Worm (Caenorhabditis elegans): ENCODE results near the gene T28D9.16.
A peak's percentile ranks its signal among the peaks of the same experiment; 100 is the strongest.

The T28D9.16 gene

DNA sequence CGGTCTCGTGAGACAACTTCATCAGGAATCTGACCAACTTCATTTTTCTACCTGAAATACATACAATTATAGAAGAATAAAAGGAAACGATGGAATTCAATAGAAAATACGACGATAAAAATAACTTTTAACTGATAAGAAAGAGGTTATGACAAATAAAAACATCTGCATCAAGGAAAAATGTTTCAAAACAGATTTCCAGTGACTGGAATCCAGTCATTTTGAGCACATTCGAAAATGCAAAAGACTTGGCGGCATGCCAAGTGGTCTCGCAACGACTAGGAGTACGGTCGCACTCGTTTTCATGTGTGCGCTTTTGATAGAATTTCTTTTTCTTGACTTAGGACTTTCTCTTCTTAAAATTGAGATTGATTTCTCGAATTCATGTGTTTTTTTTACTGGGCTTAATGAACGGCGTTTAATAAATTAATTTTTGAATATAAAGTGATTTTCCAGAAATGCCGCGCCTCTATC, 14.3 kb downstream of the T28D9.16 start, which contains the start of the genes snr-3 and rsp-5:
Gene snr-3 (minus strand): TSS at position 51 of the 474 bp plus-strand sequence.
Gene rsp-5 (plus strand): TSS at position 455 of the 474 bp plus-strand sequence.
- peak; percentile 68 for TF ChIP-seq nhr-77 (tag; optimal IDR thresholded peaks at IDR 0.05)
- TF ChIP-seq C16A3.4 (tag; optimal IDR thresholded peaks at IDR 0.05) = peak; percentile 76
- TF ChIP-seq nhr-20 (tag; optimal IDR thresholded peaks at IDR 0.05) = peak; percentile 63
- TF ChIP-seq swsn-7 (tag; optimal IDR thresholded peaks at IDR 0.05) = peak; percentile 52
- TF ChIP-seq dsc-1 (tag; optimal IDR thresholded peaks at IDR 0.05) = peak; percentile 60
- TF ChIP-seq alr-1 (tag; optimal IDR thresholded peaks at IDR 0.05; ENCODE audit: borderline replicate concordance) = no peak
- TF ChIP-seq unc-30 (tag; optimal IDR thresholded peaks at IDR 0.05) = no peak
- peak; percentile 81 for TF ChIP-seq nhr-71 (tag; optimal IDR thresholded peaks at IDR 0.05)
- peak; percentile 32 for TF ChIP-seq elt-2 (tag; optimal IDR thresholded peaks at IDR 0.05)
- no peak for TF ChIP-seq unc-62 (GFP tag; optimal IDR thresholded peaks at IDR 0.05)
- no peak for TF ChIP-seq hlh-4 (tag; optimal IDR thresholded peaks at IDR 0.05)
- TF ChIP-seq lin-35 (GFP tag; optimal IDR thresholded peaks at IDR 0.05) = peak; percentile 78 to 91
- no peak for TF ChIP-seq unc-98 (GFP tag; IDR thresholded peaks at IDR 0.05)
- TF ChIP-seq egl-13 (tag; optimal IDR thresholded peaks at IDR 0.05) = no peak
- peak; percentile 84 for TF ChIP-seq nhr-85 (tag)
- no peak for TF ChIP-seq hlh-17 (GFP tag; optimal IDR thresholded peaks at IDR 0.05; ENCODE audit: borderline replicate concordance)
- no peak for TF ChIP-seq nhr-11 (tag; optimal IDR thresholded peaks at IDR 0.05)
- peak in 1 of 2 experiments; percentile 32 for TF ChIP-seq ztf-11 (tag; optimal IDR thresholded peaks at IDR 0.05)
- no peak for TF ChIP-seq C04F5.9 (tag; optimal IDR thresholded peaks at IDR 0.05)
- peak in 1 of 2 experiments; percentile 41 for TF ChIP-seq mdl-1 (tag; optimal IDR thresholded peaks at IDR 0.05)
- TF ChIP-seq nhr-84 (tag; optimal IDR thresholded peaks at IDR 0.05) = no peak
- TF ChIP-seq rnt-1 (tag; optimal IDR thresholded peaks at IDR 0.05) = peak; percentile 73
- peak; percentile 19 for TF ChIP-seq fkh-10 (GFP tag; optimal IDR thresholded peaks at IDR 0.05)
- TF ChIP-seq ceh-90 (tag; optimal IDR thresholded peaks at IDR 0.05) = no peak
- TF ChIP-seq lin-14 (GFP tag; optimal IDR thresholded peaks at IDR 0.05) = peak; percentile 65
- TF ChIP-seq ces-1 (GFP tag; optimal IDR thresholded peaks at IDR 0.05) = no peak
- TF ChIP-seq fkh-8 (tag; optimal IDR thresholded peaks at IDR 0.05) = peak; percentile 46
- no peak for TF ChIP-seq lin-39 (tag; optimal IDR thresholded peaks at IDR 0.05)
- TF ChIP-seq ceh-82 (tag; optimal IDR thresholded peaks at IDR 0.05) = peak; percentile 38 to 68 (median 63)
- TF ChIP-seq pax-3 (tag; optimal IDR thresholded peaks at IDR 0.05) = no peak
- no peak for TF ChIP-seq ceh-88 (GFP tag; IDR thresholded peaks at IDR 0.05)
- TF ChIP-seq blmp-1 (tag; optimal IDR thresholded peaks at IDR 0.05) = peak; percentile 77
- peak; percentile 67 for TF ChIP-seq lin-13 (GFP tag; optimal IDR thresholded peaks at IDR 0.05)
- TF ChIP-seq nhr-90 (tag; optimal IDR thresholded peaks at IDR 0.05; ENCODE audit: poor library complexity) = peak; percentile 51
- TF ChIP-seq pqm-1 (tag; optimal IDR thresholded peaks at IDR 0.05) = no peak
- TF ChIP-seq ama-1 (optimal IDR thresholded peaks at IDR 0.05) = peak; percentile 15
- no peak for TF ChIP-seq sox-4 (tag; optimal IDR thresholded peaks at IDR 0.05)
- no peak for TF ChIP-seq nhr-237 (tag; optimal IDR thresholded peaks at IDR 0.05)
- TF ChIP-seq lin-15B (tag; optimal IDR thresholded peaks at IDR 0.05) = peak; percentile 70
- TF ChIP-seq irx-1 (tag; optimal IDR thresholded peaks at IDR 0.05) = peak; percentile 22
- TF ChIP-seq hpl-2 (GFP tag; optimal IDR thresholded peaks at IDR 0.05) = no peak
- TF ChIP-seq nhr-28 (tag; optimal IDR thresholded peaks at IDR 0.05) = no peak
- no peak for TF ChIP-seq tlp-1 (tag; optimal IDR thresholded peaks at IDR 0.05)
- TF ChIP-seq snu-23 (GFP tag; optimal IDR thresholded peaks at IDR 0.05) = peak; percentile 70
- no peak for TF ChIP-seq ets-5 (GFP tag; IDR thresholded peaks at IDR 0.05)
- TF ChIP-seq unc-86 (tag; optimal IDR thresholded peaks at IDR 0.05) = peak; percentile 15
- peak; percentile 46 for TF ChIP-seq skn-1 (tag; optimal IDR thresholded peaks at IDR 0.05)
- no peak for TF ChIP-seq sptf-1 (tag; optimal IDR thresholded peaks at IDR 0.05)
- peak; percentile 82 to 85 for TF ChIP-seq efl-1 (optimal IDR thresholded peaks at IDR 0.05)
- peak; percentile 79 to 97 for TF ChIP-seq efl-1 (GFP tag; optimal IDR thresholded peaks at IDR 0.05 in 1 of 2)
- TF ChIP-seq efl-3 (GFP tag; optimal IDR thresholded peaks at IDR 0.05) = no peak
- TF ChIP-seq nhr-19 (GFP tag; conservative IDR thresholded peaks at IDR 0.05) = peak; percentile 74
- TF ChIP-seq mef-2 (tag; optimal IDR thresholded peaks at IDR 0.05) = peak; percentile 7
- peak; percentile 51 for TF ChIP-seq tbx-2 (tag; optimal IDR thresholded peaks at IDR 0.05)

Data from whole organism, L1 larva.